Fruit fly (Drosophila melanogaster): ENCODE measurements around the gene Rcd4.

- TF ChIP-seq CG8478 (optimal IDR thresholded peaks at IDR 0.05) (no peak), CTCF (optimal IDR thresholded peaks at IDR 0.05) (no peak)
Measured at dm6 chr2L:8421717-8422116, 39.1 kb downstream of the Rcd4 start.
